Worm (Caenorhabditis elegans): ENCODE measurements around the gene R05D8.9.

DNA sequence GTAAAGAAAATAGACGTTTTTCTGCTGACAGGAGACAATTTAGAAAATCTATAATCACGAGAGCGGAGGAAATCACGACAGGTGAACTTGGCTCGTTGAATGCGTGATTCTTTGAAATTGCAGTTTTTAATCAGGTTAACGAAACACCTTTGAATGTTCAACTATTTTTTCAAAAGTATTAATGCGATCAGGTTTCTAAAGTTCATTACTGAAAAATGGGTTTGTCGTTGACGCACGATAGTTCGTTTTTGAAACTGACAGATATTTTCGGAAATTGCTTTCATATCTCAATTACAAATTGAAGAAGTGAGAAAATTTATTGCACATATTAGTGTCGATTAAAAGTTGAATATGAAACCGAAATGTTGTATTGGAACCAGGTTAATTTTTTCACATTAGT, 48.6 kb upstream of the R05D8.9 start, which contains the start of gene F54E2.5:
- no peak for TF ChIP-seq him-1 (tag; optimal IDR thresholded peaks at IDR 0.05)
- TF ChIP-seq W03F9.2 (tag; optimal IDR thresholded peaks at IDR 0.05) = no peak
- no peak for TF ChIP-seq dao-5 (tag; optimal IDR thresholded peaks at IDR 0.05)

All from whole organism, L4/young adult.